Worm (Caenorhabditis elegans) whole organism, L4 larva: ENCODE data around the gene F17C11.2.
A peak's percentile ranks its signal among the peaks of the same experiment; 100 is the strongest.

ENCODE experiments used
- attf-4 ChIP-seq: sonication (generic microtip); optimal IDR thresholded peaks from 3 replicates; lab custom pipeline; 2017; ENCODE audit warnings: missing biosample characterization, missing genetic modification characterization
- ceh-28 ChIP-seq: fragments of 150-350 bp; optimal IDR thresholded peaks from 2 replicates; lab custom pipeline; 2014; ENCODE audit warnings: missing biosample characterization, missing genetic modification reagents, missing genetic modification characterization
- ceh-82 ChIP-seq: sonication (generic microtip); optimal IDR thresholded peaks from 2 replicates; lab custom pipeline; 2017; ENCODE audit warnings: missing biosample characterization, missing genetic modification characterization
- lin-29 ChIP-seq: fragments of 200-800 bp; sonication (Bioruptor generic); IDR thresholded peaks from 2 replicates; pipeline ENCODE4 v1.3.6; 2022; ENCODE audit warnings: missing genetic modification reagents, missing genetic modification characterization, missing compliant biosample characterization
- lin-39 ChIP-seq: fragments of 150-350 bp; optimal IDR thresholded peaks from 2 replicates; lab custom pipeline; 2014; ENCODE audit warnings: missing biosample characterization, missing genetic modification reagents, missing genetic modification characterization
- tra-1 ChIP-seq: fragments of 200-800 bp; sonication (Bioruptor generic); IDR thresholded peaks from 2 replicates; pipeline ENCODE4 v1.3.6; 2022; ENCODE audit warnings: missing genetic modification reagents, missing genetic modification characterization, missing compliant biosample characterization

- TF ChIP-seq attf-4 (no peak), tra-1 (0 out of 2 replicates have a peak, but pooled peaks have one; percentile 8), lin-29 (GFP tag; lab: Robert Waterston, UW) (no peak), ceh-28 (no peak), lin-39 (tag; lab: Kevin White, UChicago) (no peak), ceh-82 (tag; lab: Kevin White, UChicago) (no peak)
These were observed 5.6 kb downstream of the F17C11.2 start for ce11 chrV:10953471-10954155.
